Fruit fly (Drosophila melanogaster) whole organism, pupa: ENCODE results near the gene Acph-1.

ENCODE experiments used
- CG10348 ChIP-seq: fragments of 200-800 bp; sonication (Bioruptor generic); IDR thresholded peaks from 2 replicates; pipeline ENCODE4 v1.3.6; 2022; ENCODE audit warnings: missing biosample characterization, missing genetic modification characterization
- CG12605 ChIP-seq: fragments of 200-800 bp; sonication (Bioruptor generic); IDR thresholded peaks from 2 replicates; pipeline ENCODE4 v1.3.6; 2022; ENCODE audit warnings: missing biosample characterization, missing genetic modification characterization
- CG13204 ChIP-seq: fragments of 200-800 bp; sonication (Bioruptor generic); optimal IDR thresholded peaks from 2 replicates; lab custom pipeline; 2018; ENCODE audit warnings: missing biosample characterization, mild to moderate bottlenecking, missing genetic modification characterization, moderate library complexity
- CG14655 ChIP-seq: fragments of 200-800 bp; sonication (Bioruptor generic); optimal IDR thresholded peaks from 3 replicates; lab custom pipeline; 2017; ENCODE audit warnings: mild to moderate bottlenecking, missing biosample characterization, missing genetic modification reagents, missing genetic modification characterization
- CG15710 ChIP-seq: fragments of 200-800 bp; sonication (Bioruptor generic); optimal IDR thresholded peaks from 2 replicates; lab custom pipeline; 2018; ENCODE audit warnings: missing biosample characterization, mild to moderate bottlenecking, missing genetic modification characterization, moderate library complexity
- CG17806 ChIP-seq: fragments of 200-800 bp; sonication (Bioruptor generic); optimal IDR thresholded peaks from 2 replicates; lab custom pipeline; 2018; ENCODE audit warnings: missing biosample characterization, mild to moderate bottlenecking, missing genetic modification characterization, moderate library complexity
- CG32121 ChIP-seq: fragments of 200-800 bp; sonication (Bioruptor generic); IDR thresholded peaks from 2 replicates; pipeline ENCODE4 v1.3.6; 2022; ENCODE audit warnings: missing biosample characterization, missing genetic modification characterization
- CG34367 ChIP-seq: fragments of 200-800 bp; sonication (Bioruptor generic); optimal IDR thresholded peaks from 2 replicates; lab custom pipeline; 2018; ENCODE audit warnings: missing biosample characterization, mild to moderate bottlenecking, missing genetic modification characterization
- CG4496 ChIP-seq: fragments of 200-800 bp; sonication (Bioruptor generic); IDR thresholded peaks from 3 replicates; pipeline ENCODE4 v1.3.6; 2022; ENCODE audit warnings: missing biosample characterization, missing genetic modification characterization
- CG8159 ChIP-seq: fragments of 200-800 bp; sonication (Bioruptor generic); optimal IDR thresholded peaks from 3 replicates; lab custom pipeline; 2018; ENCODE audit warnings: missing biosample characterization, mild to moderate bottlenecking, missing genetic modification characterization, moderate library complexity
- CG8301 ChIP-seq: fragments of 200-800 bp; sonication (Bioruptor generic); optimal IDR thresholded peaks from 2 replicates; lab custom pipeline; 2018; ENCODE audit warnings: missing biosample characterization, mild to moderate bottlenecking, missing genetic modification characterization
- CG9948 ChIP-seq: fragments of 200-800 bp; sonication (Bioruptor generic); optimal IDR thresholded peaks from 2 replicates; lab custom pipeline; 2018; ENCODE audit warnings: missing biosample characterization, mild to moderate bottlenecking, missing genetic modification characterization, moderate library complexity
- D1 ChIP-seq: fragments of 200-800 bp; sonication (Bioruptor generic); optimal IDR thresholded peaks from 2 replicates; lab custom pipeline; 2018; ENCODE audit warnings: missing biosample characterization, mild to moderate bottlenecking, missing genetic modification characterization, moderate library complexity
- EcR ChIP-seq: fragments of 200-800 bp; sonication (Bioruptor generic); optimal IDR thresholded peaks from 3 replicates; lab custom pipeline; 2019; ENCODE audit warnings: missing biosample characterization, missing genetic modification characterization, mild to moderate bottlenecking, moderate library complexity, missing genetic modification reagents
- Ets98B ChIP-seq: fragments of 200-800 bp; sonication (Bioruptor generic); IDR thresholded peaks from 2 replicates; pipeline ENCODE4 v1.3.6; 2022; ENCODE audit warnings: missing biosample characterization, missing genetic modification characterization
- Pif1A ChIP-seq: fragments of 200-800 bp; sonication (Bioruptor generic); optimal IDR thresholded peaks from 3 replicates; lab custom pipeline; 2016; ENCODE audit warnings: missing biosample characterization, missing genetic modification characterization
- Pif1B ChIP-seq: fragments of 200-800 bp; sonication (Bioruptor generic); optimal IDR thresholded peaks from 3 replicates; lab custom pipeline; 2016; ENCODE audit warnings: missing biosample characterization, missing genetic modification characterization
- Snoo ChIP-seq: fragments of 200-800 bp; sonication (Bioruptor generic); optimal IDR thresholded peaks from 3 replicates; lab custom pipeline; 2017; ENCODE audit warnings: missing biosample characterization, mild to moderate bottlenecking, missing genetic modification characterization, inconsistent platforms
- fd96Ca ChIP-seq: fragments of 200-800 bp; sonication (Bioruptor generic); IDR thresholded peaks from 3 replicates; pipeline ENCODE4 v1.3.6; 2022; ENCODE audit warnings: missing biosample characterization, missing genetic modification characterization
- gl ChIP-seq: fragments of 200-800 bp; sonication (Bioruptor generic); optimal IDR thresholded peaks from 2 replicates; lab custom pipeline; 2018; ENCODE audit warnings: missing biosample characterization, mild to moderate bottlenecking, missing genetic modification characterization
- rn ChIP-seq: fragments of 200-800 bp; sonication (Bioruptor generic); IDR thresholded peaks from 2 replicates; pipeline ENCODE4 v1.3.6; 2022; ENCODE audit warnings: missing biosample characterization, missing genetic modification characterization

Acph-1 gene

DNA sequence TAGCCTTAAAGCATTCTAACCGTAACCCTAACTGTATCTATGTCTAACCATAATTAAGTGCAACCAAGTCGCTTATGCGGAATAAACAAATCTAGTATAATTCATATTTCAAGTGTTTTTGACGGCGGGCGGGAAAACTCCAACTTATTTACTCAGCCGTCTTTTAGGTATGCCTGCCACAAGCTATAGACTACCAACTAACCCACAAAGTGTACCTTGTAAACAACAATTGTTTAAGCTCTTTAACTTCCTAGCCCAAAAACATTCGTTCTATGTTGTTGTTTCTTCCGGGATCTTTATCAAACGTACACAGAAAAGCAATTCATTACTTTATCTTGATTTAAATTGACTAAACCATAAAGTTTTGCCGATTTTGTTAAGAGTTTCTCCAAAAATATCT, 2.5 kb downstream of the Acph-1 start:
- no peak for TF ChIP-seq CG12605 (GFP tag; lab: Robert Waterston, UW)
- TF ChIP-seq CG8159 (tag; lab: Kevin White, UChicago), result no peak
- no peak for TF ChIP-seq rn (GFP tag; lab: Robert Waterston, UW)
- TF ChIP-seq CG9948, result no peak
- no peak for TF ChIP-seq Pif1A (GFP tag; lab: Kevin White, UChicago)
- no peak for TF ChIP-seq CG14655
- TF ChIP-seq fd96Ca (GFP tag; lab: Robert Waterston, UW), result no peak
- no peak for TF ChIP-seq Pif1B (GFP tag; lab: Kevin White, UChicago)

dm6 chr3R:29985219-29985618, 8.0 kb downstream of the Acph-1 start:
- TF ChIP-seq CG12605 (GFP tag; lab: Robert Waterston, UW) (no peak), Pif1B (GFP tag; lab: Kevin White, UChicago) (no peak), CG10348 (GFP tag; lab: Robert Waterston, UW) (0 out of 2 replicates have a peak, but pooled peaks have one; percentile 10), CG8159 (tag; lab: Kevin White, UChicago) (no peak), Pif1A (GFP tag; lab: Kevin White, UChicago) (no peak), CG13204 (GFP tag; lab: Kevin White, UChicago) (no peak), CG17806 (tag; lab: Kevin White, UChicago) (no peak)

dm6 chr3R:29983886-29984285, 9.3 kb downstream of the Acph-1 start:
- TF ChIP-seq CG10348 (GFP tag; lab: Robert Waterston, UW) (no peak), CG15710 (no peak), Snoo (tag; lab: Kevin White, UChicago) (no peak), Pif1A (GFP tag; lab: Kevin White, UChicago) (no peak), CG4496 (GFP tag; lab: Robert Waterston, UW) (no peak), CG8159 (tag; lab: Kevin White, UChicago) (peak; percentile 15)
- TF ChIP-seq, all 21 proteins: peak for 1

DNA sequence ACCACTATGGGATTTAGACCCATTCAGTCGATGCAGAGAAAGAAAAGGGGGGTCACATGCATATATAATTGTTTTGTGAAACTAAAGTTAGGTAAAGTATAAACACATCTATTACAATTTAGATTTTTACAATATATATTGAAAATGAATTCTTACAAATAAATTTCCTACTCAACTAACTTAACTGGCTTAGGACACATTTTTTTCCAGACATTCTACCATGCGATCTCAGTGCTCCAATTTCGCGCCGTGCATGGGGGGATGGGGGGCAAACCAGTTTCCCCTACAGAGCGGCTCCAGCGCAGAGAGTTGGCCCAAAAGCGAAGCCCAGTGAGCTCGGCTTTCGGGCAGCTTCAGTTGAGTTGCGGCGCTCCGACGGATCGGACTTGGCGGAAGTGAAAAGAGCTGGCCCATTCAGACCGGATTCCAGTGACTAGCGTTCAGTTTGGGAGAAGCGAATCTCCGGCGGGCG, 10.1 kb downstream of the Acph-1 start, which contains the start of gene CG7896:
CG7896 (plus strand) TSS at position 354 of the 472 bp plus-strand sequence.
- peak; percentile 92 for TF ChIP-seq Pif1B (GFP tag; lab: Kevin White, UChicago)
- TF ChIP-seq D1 (tag; lab: Kevin White, UChicago), result no peak
- TF ChIP-seq CG13204 (GFP tag; lab: Kevin White, UChicago), result peak; percentile 80
- TF ChIP-seq rn (GFP tag; lab: Robert Waterston, UW), result peak; percentile 79
- peak; percentile 84 for TF ChIP-seq Pif1A (GFP tag; lab: Kevin White, UChicago)
- TF ChIP-seq EcR (GFP tag; lab: Kevin White, UChicago), result no peak
- TF ChIP-seq Snoo (tag; lab: Kevin White, UChicago), result peak; percentile 78
- TF ChIP-seq CG12605 (GFP tag; lab: Robert Waterston, UW), result peak; percentile 40; the same call in 1 of the 2 replicates
- TF ChIP-seq CG34367, result peak; percentile 68
- no peak for TF ChIP-seq CG14655
- TF ChIP-seq fd96Ca (GFP tag; lab: Robert Waterston, UW), result peak; percentile 78
- peak; percentile 83 for TF ChIP-seq CG8159 (tag; lab: Kevin White, UChicago)
- TF ChIP-seq CG9948, result peak; percentile 67
- peak; percentile 91 for TF ChIP-seq CG32121 (GFP tag; lab: Robert Waterston, UW)
- TF ChIP-seq gl, result peak; percentile 4
- peak; percentile 64 for TF ChIP-seq CG17806 (tag; lab: Kevin White, UChicago)
- peak; percentile 81 for TF ChIP-seq Ets98B (GFP tag; lab: Robert Waterston, UW)
- peak; percentile 88 for TF ChIP-seq CG4496 (GFP tag; lab: Robert Waterston, UW)
- no peak for TF ChIP-seq CG10348 (GFP tag; lab: Robert Waterston, UW)
- TF ChIP-seq CG8301 (tag; lab: Kevin White, UChicago), result peak; percentile 76
- peak; percentile 74 for TF ChIP-seq CG15710

dm6 chr3R:29982027-29982426, 11.2 kb downstream of the Acph-1 start:
- TF ChIP-seq Ets98B (GFP tag; lab: Robert Waterston, UW) (peak; percentile 76), CG17806 (tag; lab: Kevin White, UChicago) (peak; percentile 25), EcR (GFP tag; lab: Kevin White, UChicago) (no peak), CG12605 (GFP tag; lab: Robert Waterston, UW) (peak; percentile 65), gl (no peak), CG15710 (no peak), CG8159 (tag; lab: Kevin White, UChicago) (no peak), CG4496 (GFP tag; lab: Robert Waterston, UW) (peak; percentile 82), Pif1B (GFP tag; lab: Kevin White, UChicago) (peak; percentile 8), CG10348 (GFP tag; lab: Robert Waterston, UW) (no peak), rn (GFP tag; lab: Robert Waterston, UW) (peak; percentile 62; the same call in 1 of the 2 replicates), fd96Ca (GFP tag; lab: Robert Waterston, UW) (peak; percentile 83), Pif1A (GFP tag; lab: Kevin White, UChicago) (no peak), D1 (tag; lab: Kevin White, UChicago) (no peak), CG32121 (GFP tag; lab: Robert Waterston, UW) (peak; percentile 71), CG34367 (no peak), Snoo (tag; lab: Kevin White, UChicago) (no peak), CG14655 (peak; percentile 64), CG9948 (no peak), CG13204 (GFP tag; lab: Kevin White, UChicago) (no peak), CG8301 (tag; lab: Kevin White, UChicago) (peak; percentile 63)
- TF ChIP-seq, all 21 proteins: peak for 10

DNA sequence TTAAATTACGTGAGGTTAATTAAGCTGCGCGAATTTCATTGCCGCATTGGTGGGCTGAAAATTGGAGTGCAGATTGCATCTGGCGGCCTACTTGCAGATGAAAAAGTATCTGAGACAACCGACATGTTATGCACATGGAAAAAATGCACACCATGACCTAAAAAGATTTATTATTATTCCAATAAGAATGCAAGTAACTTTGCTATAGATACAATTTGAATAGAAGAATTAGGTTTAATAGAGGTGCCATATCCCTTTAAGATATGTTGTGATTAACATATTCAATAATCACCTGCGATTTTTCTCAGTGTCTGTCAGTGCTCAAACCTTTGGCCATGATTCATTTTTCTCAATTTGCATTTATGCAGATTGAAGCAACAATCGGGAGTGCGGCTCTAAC, 11.7 kb downstream of the Acph-1 start:
- TF ChIP-seq CG9948, result no peak
- peak; percentile 23; the same call in 1 of the 2 replicates for TF ChIP-seq Ets98B (GFP tag; lab: Robert Waterston, UW)
- TF ChIP-seq CG8301 (tag; lab: Kevin White, UChicago), result peak; percentile 57
- TF ChIP-seq CG4496 (GFP tag; lab: Robert Waterston, UW), result peak; percentile 72
- TF ChIP-seq CG17806 (tag; lab: Kevin White, UChicago), result peak; percentile 3
- TF ChIP-seq CG14655, result peak; percentile 40
- peak; percentile 14; the same call in 1 of the 2 replicates for TF ChIP-seq CG12605 (GFP tag; lab: Robert Waterston, UW)
- TF ChIP-seq CG10348 (GFP tag; lab: Robert Waterston, UW), result no peak
- TF ChIP-seq CG8159 (tag; lab: Kevin White, UChicago), result peak; percentile 15
- peak; percentile 8; the same call in 1 of the 2 replicates for TF ChIP-seq CG32121 (GFP tag; lab: Robert Waterston, UW)
